Worm (Caenorhabditis elegans): ENCODE results near the gene H03E18.2.

DNA sequence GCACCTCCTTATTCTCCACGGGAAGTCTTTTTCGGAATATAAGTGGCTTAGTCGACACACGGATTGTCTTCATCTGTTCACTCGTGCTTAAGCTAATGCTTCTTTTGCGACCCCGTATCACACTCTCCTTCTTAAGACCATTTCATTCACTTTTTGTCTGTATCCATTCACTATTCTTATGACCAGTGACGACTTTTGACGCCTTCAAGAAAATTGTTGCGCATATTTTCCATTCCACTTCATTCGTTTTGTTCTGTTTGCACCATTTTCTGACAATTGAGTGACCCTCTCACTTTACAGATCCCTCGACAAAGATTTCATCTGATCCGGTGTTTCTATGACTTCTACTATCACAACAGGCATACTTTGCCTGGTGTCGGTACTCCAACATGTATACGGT, 12.7 kb downstream of the H03E18.2 start, which contains the start of gene H03E18.1:
- TF ChIP-seq pha-4 (tag; optimal IDR thresholded peaks at IDR 0.05) = no peak
- TF ChIP-seq zip-5 (tag; optimal IDR thresholded peaks at IDR 0.05) = no peak
- TF ChIP-seq pqm-1 (tag; optimal IDR thresholded peaks at IDR 0.05) = no peak
- TF ChIP-seq elt-2 (tag; optimal IDR thresholded peaks at IDR 0.05) = no peak
- TF ChIP-seq dmd-4 (tag; optimal IDR thresholded peaks at IDR 0.05; ENCODE audit: borderline replicate concordance) = no peak
- TF ChIP-seq lim-6 (tag; optimal IDR thresholded peaks at IDR 0.05) = no peak
- TF ChIP-seq elt-4 (tag; optimal IDR thresholded peaks at IDR 0.05) = no peak
- TF ChIP-seq lin-11 (tag; optimal IDR thresholded peaks at IDR 0.05) = no peak
- no peak for TF ChIP-seq fkh-10 (GFP tag; optimal IDR thresholded peaks at IDR 0.05)
- no peak for TF ChIP-seq ceh-22 (tag; optimal IDR thresholded peaks at IDR 0.05)
- no peak for TF ChIP-seq K02D7.2 (tag; optimal IDR thresholded peaks at IDR 0.05)
- TF ChIP-seq hlh-15 (tag; optimal IDR thresholded peaks at IDR 0.05) = no peak
- no peak for TF ChIP-seq fax-1 (tag; optimal IDR thresholded peaks at IDR 0.05)
- TF ChIP-seq tbx-2 (tag; optimal IDR thresholded peaks at IDR 0.05) = no peak
